Fruit fly (Drosophila melanogaster) whole organism, pupa: ENCODE measurements around the gene Pvf3.

Source experiments
- CG10348 ChIP-seq: fragments of 200-800 bp; sonication (Bioruptor generic); IDR thresholded peaks from 2 replicates; pipeline ENCODE4 v1.3.6; 2022; ENCODE audit warnings: missing biosample characterization, missing genetic modification characterization
- CG12605 ChIP-seq: fragments of 200-800 bp; sonication (Bioruptor generic); IDR thresholded peaks from 2 replicates; pipeline ENCODE4 v1.3.6; 2022; ENCODE audit warnings: missing biosample characterization, missing genetic modification characterization
- CG13204 ChIP-seq: fragments of 200-800 bp; sonication (Bioruptor generic); optimal IDR thresholded peaks from 2 replicates; lab custom pipeline; 2018; ENCODE audit warnings: missing biosample characterization, mild to moderate bottlenecking, missing genetic modification characterization, moderate library complexity
- CG14655 ChIP-seq: fragments of 200-800 bp; sonication (Bioruptor generic); optimal IDR thresholded peaks from 3 replicates; lab custom pipeline; 2017; ENCODE audit warnings: mild to moderate bottlenecking, missing biosample characterization, missing genetic modification reagents, missing genetic modification characterization
- CG15710 ChIP-seq: fragments of 200-800 bp; sonication (Bioruptor generic); optimal IDR thresholded peaks from 2 replicates; lab custom pipeline; 2018; ENCODE audit warnings: missing biosample characterization, mild to moderate bottlenecking, missing genetic modification characterization, moderate library complexity
- CG17806 ChIP-seq: fragments of 200-800 bp; sonication (Bioruptor generic); optimal IDR thresholded peaks from 2 replicates; lab custom pipeline; 2018; ENCODE audit warnings: missing biosample characterization, mild to moderate bottlenecking, missing genetic modification characterization, moderate library complexity
- CG32121 ChIP-seq: fragments of 200-800 bp; sonication (Bioruptor generic); IDR thresholded peaks from 2 replicates; pipeline ENCODE4 v1.3.6; 2022; ENCODE audit warnings: missing biosample characterization, missing genetic modification characterization
- CG34367 ChIP-seq: fragments of 200-800 bp; sonication (Bioruptor generic); optimal IDR thresholded peaks from 2 replicates; lab custom pipeline; 2018; ENCODE audit warnings: missing biosample characterization, mild to moderate bottlenecking, missing genetic modification characterization
- CG4496 ChIP-seq: fragments of 200-800 bp; sonication (Bioruptor generic); IDR thresholded peaks from 3 replicates; pipeline ENCODE4 v1.3.6; 2022; ENCODE audit warnings: missing biosample characterization, missing genetic modification characterization
- CG8159 ChIP-seq: fragments of 200-800 bp; sonication (Bioruptor generic); optimal IDR thresholded peaks from 3 replicates; lab custom pipeline; 2018; ENCODE audit warnings: missing biosample characterization, mild to moderate bottlenecking, missing genetic modification characterization, moderate library complexity
- CG8301 ChIP-seq: fragments of 200-800 bp; sonication (Bioruptor generic); optimal IDR thresholded peaks from 2 replicates; lab custom pipeline; 2018; ENCODE audit warnings: missing biosample characterization, mild to moderate bottlenecking, missing genetic modification characterization
- CG9948 ChIP-seq: fragments of 200-800 bp; sonication (Bioruptor generic); optimal IDR thresholded peaks from 2 replicates; lab custom pipeline; 2018; ENCODE audit warnings: missing biosample characterization, mild to moderate bottlenecking, missing genetic modification characterization, moderate library complexity
- D1 ChIP-seq: fragments of 200-800 bp; sonication (Bioruptor generic); optimal IDR thresholded peaks from 2 replicates; lab custom pipeline; 2018; ENCODE audit warnings: missing biosample characterization, mild to moderate bottlenecking, missing genetic modification characterization, moderate library complexity
- EcR ChIP-seq: fragments of 200-800 bp; sonication (Bioruptor generic); optimal IDR thresholded peaks from 3 replicates; lab custom pipeline; 2019; ENCODE audit warnings: missing biosample characterization, missing genetic modification characterization, mild to moderate bottlenecking, moderate library complexity, missing genetic modification reagents
- Ets98B ChIP-seq: fragments of 200-800 bp; sonication (Bioruptor generic); IDR thresholded peaks from 2 replicates; pipeline ENCODE4 v1.3.6; 2022; ENCODE audit warnings: missing biosample characterization, missing genetic modification characterization
- Pif1A ChIP-seq: fragments of 200-800 bp; sonication (Bioruptor generic); optimal IDR thresholded peaks from 3 replicates; lab custom pipeline; 2016; ENCODE audit warnings: missing biosample characterization, missing genetic modification characterization
- Pif1B ChIP-seq: fragments of 200-800 bp; sonication (Bioruptor generic); optimal IDR thresholded peaks from 3 replicates; lab custom pipeline; 2016; ENCODE audit warnings: missing biosample characterization, missing genetic modification characterization
- Snoo ChIP-seq: fragments of 200-800 bp; sonication (Bioruptor generic); optimal IDR thresholded peaks from 3 replicates; lab custom pipeline; 2017; ENCODE audit warnings: missing biosample characterization, mild to moderate bottlenecking, missing genetic modification characterization, inconsistent platforms
- fd96Ca ChIP-seq: fragments of 200-800 bp; sonication (Bioruptor generic); IDR thresholded peaks from 3 replicates; pipeline ENCODE4 v1.3.6; 2022; ENCODE audit warnings: missing biosample characterization, missing genetic modification characterization
- gl ChIP-seq: fragments of 200-800 bp; sonication (Bioruptor generic); optimal IDR thresholded peaks from 2 replicates; lab custom pipeline; 2018; ENCODE audit warnings: missing biosample characterization, mild to moderate bottlenecking, missing genetic modification characterization
- rn ChIP-seq: fragments of 200-800 bp; sonication (Bioruptor generic); IDR thresholded peaks from 2 replicates; pipeline ENCODE4 v1.3.6; 2022; ENCODE audit warnings: missing biosample characterization, missing genetic modification characterization

The Pvf3 gene

dm6 chr2L:7157456-7157855 is at the start of gene Pvf3:
Pvf3 (minus strand) TSS chr2L:7157695.
- TF ChIP-seq Pif1B (no peak), CG4496 (peak; percentile 64)

DNA sequence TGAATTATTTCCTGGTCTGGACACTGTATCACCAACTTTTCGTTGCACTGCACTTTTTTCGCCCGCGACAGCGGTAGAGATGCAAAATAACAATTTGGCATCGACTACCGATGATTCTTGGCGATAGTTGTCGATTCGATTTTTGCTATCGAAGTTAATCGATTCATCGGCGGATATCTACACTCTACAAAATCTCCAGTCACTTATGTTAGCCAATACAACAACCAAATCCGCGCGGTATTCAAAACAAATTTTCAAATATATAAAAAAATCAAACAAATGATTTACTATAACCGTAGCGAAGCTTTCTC is 46.6 kb upstream of the Pvf3 start, which contains the start of gene CG4502:
TSS of gene CG4502 (minus strand) at position 93 of the 311 bp plus-strand sequence.
- TF ChIP-seq Ets98B (GFP tag; lab: Robert Waterston, UW) (peak; percentile 16; the same call in 1 of the 2 replicates), CG10348 (GFP tag; lab: Robert Waterston, UW) (no peak), CG8159 (tag; lab: Kevin White, UChicago) (no peak), CG34367 (tag; lab: Kevin White, UChicago) (no peak), CG14655 (no peak), CG17806 (tag; lab: Kevin White, UChicago) (no peak), Pif1B (no peak), rn (GFP tag; lab: Robert Waterston, UW) (no peak), fd96Ca (GFP tag; lab: Robert Waterston, UW) (no peak), Pif1A (no peak), EcR (GFP tag; lab: Kevin White, UChicago) (no peak), CG4496 (peak; percentile 65; the same call in 2 of the 3 replicates), CG15710 (tag; lab: Kevin White, UChicago) (no peak), D1 (tag; lab: Kevin White, UChicago) (no peak), Snoo (tag; lab: Kevin White, UChicago) (no peak), CG32121 (no peak), CG12605 (GFP tag; lab: Robert Waterston, UW) (no peak)

dm6 chr2L:7203411-7204171 is 46.1 kb upstream of the Pvf3 start:
- no peak for TF ChIP-seq CG17806 (tag; lab: Kevin White, UChicago)
- no peak for TF ChIP-seq CG9948
- TF ChIP-seq gl (tag; lab: Kevin White, UChicago): peak; percentile 32
- no peak for TF ChIP-seq Pif1A
- TF ChIP-seq EcR (GFP tag; lab: Kevin White, UChicago): peak; percentile 74
- peak; percentile 9; the same call in 1 of the 2 replicates for TF ChIP-seq CG32121
- TF ChIP-seq CG8159 (tag; lab: Kevin White, UChicago): no peak
- TF ChIP-seq CG12605 (GFP tag; lab: Robert Waterston, UW): 0 out of 2 replicates have a peak, but pooled peaks have one; percentile 6
- peak; percentile 15 for TF ChIP-seq CG13204 (GFP tag; lab: Kevin White, UChicago)
- no peak for TF ChIP-seq D1 (tag; lab: Kevin White, UChicago)
- TF ChIP-seq CG14655: no peak
- no peak for TF ChIP-seq CG8301 (tag; lab: Kevin White, UChicago)
- TF ChIP-seq CG4496: peak; percentile 78

- TF ChIP-seq rn (GFP tag; lab: Robert Waterston, UW) (no peak), CG8301 (tag; lab: Kevin White, UChicago) (peak; percentile 27), CG9948 (no peak), D1 (tag; lab: Kevin White, UChicago) (peak; percentile 31), CG14655 (peak; percentile 26), gl (tag; lab: Kevin White, UChicago) (no peak), CG8159 (tag; lab: Kevin White, UChicago) (peak; percentile 23), CG17806 (tag; lab: Kevin White, UChicago) (peak; percentile 2)
Observed at dm6 chr2L:7200168-7200567, 42.7 kb upstream of the Pvf3 start.

dm6 chr2L:7199635-7200110 is 42.2 kb upstream of the Pvf3 start:
- TF ChIP-seq fd96Ca (GFP tag; lab: Robert Waterston, UW): 0 out of 3 replicates have a peak, but pooled peaks have one; percentile 21
- peak; percentile 62 for TF ChIP-seq CG9948
- TF ChIP-seq gl (tag; lab: Kevin White, UChicago): peak; percentile 1
- peak; percentile 56 for TF ChIP-seq EcR (GFP tag; lab: Kevin White, UChicago)
- TF ChIP-seq CG34367 (tag; lab: Kevin White, UChicago): peak; percentile 42
- TF ChIP-seq CG32121: peak; percentile 73
- peak; percentile 72 for TF ChIP-seq CG14655
- 0 out of 2 replicates have a peak, but pooled peaks have one; percentile 43 for TF ChIP-seq rn (GFP tag; lab: Robert Waterston, UW)
- peak; percentile 78 for TF ChIP-seq CG8301 (tag; lab: Kevin White, UChicago)
- TF ChIP-seq Snoo (tag; lab: Kevin White, UChicago): peak; percentile 39
- peak; percentile 75 for TF ChIP-seq CG8159 (tag; lab: Kevin White, UChicago)
- TF ChIP-seq CG13204 (GFP tag; lab: Kevin White, UChicago): no peak
- peak; percentile 66; the same call in 1 of the 2 replicates for TF ChIP-seq Ets98B (GFP tag; lab: Robert Waterston, UW)
- peak; percentile 62 for TF ChIP-seq CG17806 (tag; lab: Kevin White, UChicago)
- peak; percentile 56 for TF ChIP-seq CG12605 (GFP tag; lab: Robert Waterston, UW)
- TF ChIP-seq D1 (tag; lab: Kevin White, UChicago): peak; percentile 51
- peak; percentile 68 for TF ChIP-seq CG15710 (tag; lab: Kevin White, UChicago)
- no peak for TF ChIP-seq CG10348 (GFP tag; lab: Robert Waterston, UW)
- peak; percentile 91 for TF ChIP-seq CG4496
- TF ChIP-seq Pif1B: peak; percentile 48
- TF ChIP-seq Pif1A: peak; percentile 10

DNA sequence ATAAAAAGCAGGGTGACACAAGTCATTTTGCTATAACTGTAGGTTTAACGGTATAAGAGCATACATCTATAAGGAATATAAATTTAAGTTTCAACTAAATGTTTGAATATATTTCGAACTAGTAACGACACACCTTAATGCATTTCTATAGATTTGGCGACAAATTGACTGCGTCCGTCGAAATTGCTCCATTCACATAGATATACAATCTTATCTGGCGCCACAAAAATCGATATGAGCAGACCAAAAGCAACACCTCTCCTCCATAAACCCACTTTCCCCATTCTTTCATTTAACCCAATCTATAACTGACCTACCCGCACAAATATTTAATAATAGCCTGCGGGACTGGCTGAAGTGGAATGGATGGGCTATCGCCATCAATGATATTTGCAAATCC is 41.1 kb upstream of the Pvf3 start:
- TF ChIP-seq Ets98B (GFP tag; lab: Robert Waterston, UW) (0 out of 2 replicates have a peak, but pooled peaks have one; percentile 19), CG4496 (no peak)
- TF ChIP-seq, all 21 proteins: peak for 1
